Worm (Caenorhabditis elegans) whole organism, midembryonic: ENCODE data around the gene C14A6.3.
A peak's percentile ranks its signal among the peaks of the same experiment; 100 is the strongest.

Source experiments
- T22C8.4 ChIP-seq: fragments of 200-800 bp; sonication (Bioruptor generic); IDR thresholded peaks from 2 replicates; pipeline ENCODE4 v1.3.6; 2022; ENCODE audit warnings: missing genetic modification characterization, missing compliant biosample characterization
- cog-1 ChIP-seq: sonication (generic microtip); optimal IDR thresholded peaks from 2 replicates; lab custom pipeline; 2016; ENCODE audit warnings: missing genetic modification characterization, missing compliant biosample characterization
- flt-1 ChIP-seq: fragments of 200-800 bp; sonication (Bioruptor generic); IDR thresholded peaks from 2 replicates; pipeline ENCODE4 v1.3.6; 2022; ENCODE audit warnings: missing genetic modification characterization, missing compliant biosample characterization
- klf-2 ChIP-seq: fragments of 200-800 bp; sonication (Bioruptor generic); conservative IDR thresholded peaks from 2 replicates; pipeline ENCODE4 v1.3.6; 2022; ENCODE audit warnings: missing genetic modification reagents, missing genetic modification characterization, missing compliant biosample characterization
- med-1 ChIP-seq: sonication (generic microtip); optimal IDR thresholded peaks from 2 replicates; lab custom pipeline; 2017; ENCODE audit warnings: missing genetic modification characterization, mild to moderate bottlenecking, missing compliant biosample characterization, antibody characterized with exemption, missing genetic modification reagents; ENCODE audit not compliant: insufficient read depth
- ref-1 ChIP-seq: fragments of 200-800 bp; sonication (Bioruptor generic); conservative IDR thresholded peaks from 2 replicates; pipeline ENCODE4 v1.3.6; 2022; ENCODE audit warnings: missing genetic modification reagents, missing genetic modification characterization, missing compliant biosample characterization
- tab-1 ChIP-seq: fragments of 200-800 bp; sonication (Bioruptor generic); IDR thresholded peaks from 2 replicates; pipeline ENCODE4 v1.3.6; 2022; ENCODE audit warnings: missing genetic modification characterization, missing compliant biosample characterization
- ztf-23 ChIP-seq: fragments of 200-800 bp; sonication (Bioruptor generic); IDR thresholded peaks from 2 replicates; pipeline ENCODE4 v1.3.6; 2022; ENCODE audit warnings: missing genetic modification reagents, missing genetic modification characterization, missing compliant biosample characterization
- ztf-29 ChIP-seq: fragments of 200-800 bp; sonication (Bioruptor generic); IDR thresholded peaks from 2 replicates; pipeline ENCODE4 v1.3.6; 2022; ENCODE audit warnings: missing genetic modification reagents, missing genetic modification characterization, missing compliant biosample characterization

The C14A6.3 gene

DNA sequence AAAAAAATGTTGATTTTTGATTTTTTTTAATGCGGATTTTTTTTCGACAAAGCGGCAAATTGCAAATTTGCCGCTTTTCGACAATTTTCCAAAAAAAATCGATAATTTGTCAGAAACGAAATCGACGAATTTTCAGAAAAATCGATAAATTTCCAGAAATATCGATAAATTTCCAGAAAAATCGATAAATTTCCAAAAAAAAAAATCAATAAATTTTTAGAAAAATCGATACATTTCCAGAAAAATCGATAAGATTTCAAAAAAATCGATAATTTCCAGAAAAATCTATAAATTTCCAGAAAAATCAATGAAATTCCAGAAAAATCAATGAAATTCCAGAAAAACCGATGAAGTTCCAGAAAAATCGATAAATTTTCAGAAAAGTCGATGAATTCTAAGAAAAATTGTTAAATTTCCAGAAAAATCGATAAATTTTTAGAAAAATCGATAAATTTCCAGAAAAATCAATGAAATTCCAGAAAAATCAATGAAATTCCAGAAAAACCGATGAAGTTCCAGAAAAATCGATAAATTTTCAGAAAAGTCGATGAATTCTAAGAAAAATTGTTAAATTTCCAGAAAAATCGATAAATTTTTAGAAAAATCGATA, 16.4 kb upstream of the C14A6.3 start:
- TF ChIP-seq T22C8.4 (GFP tag; lab: Robert Waterston, UW), result peak; percentile 82

DNA sequence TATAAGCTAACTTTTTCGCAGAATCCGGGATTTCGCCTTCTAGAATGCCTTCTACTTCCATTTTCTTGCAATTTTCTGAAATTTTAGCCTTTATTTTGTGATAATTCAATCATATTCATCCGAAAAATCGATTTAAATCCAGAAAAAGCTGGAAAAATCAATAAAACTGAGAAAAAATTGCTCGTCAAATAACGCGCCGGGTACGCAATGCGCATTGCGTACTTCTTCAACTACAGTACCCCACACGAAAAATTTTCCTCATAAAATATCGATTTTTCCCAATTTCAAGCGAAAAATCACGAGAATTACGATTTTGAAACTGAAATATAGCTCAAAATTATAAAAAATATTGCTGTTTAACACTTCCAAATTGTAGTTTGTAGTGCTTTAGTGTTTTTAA, 15.1 kb upstream of the C14A6.3 start, which contains the start of gene Y37H2A.12:
Gene Y37H2A.12 (minus strand): TSS at position 81 of the 400 bp plus-strand sequence.
- no peak for TF ChIP-seq tab-1 (GFP tag; lab: Robert Waterston, UW)
- TF ChIP-seq med-1 (GFP tag; lab: Kevin White, UChicago), result no peak
- TF ChIP-seq ref-1 (GFP tag; lab: Robert Waterston, UW), result no peak
- no peak for TF ChIP-seq cog-1 (tag; lab: Kevin White, UChicago)
- no peak for TF ChIP-seq ztf-23 (GFP tag; lab: Robert Waterston, UW)

- no peak for TF ChIP-seq klf-2 (GFP tag; lab: Robert Waterston, UW)
- TF ChIP-seq T22C8.4 (GFP tag; lab: Robert Waterston, UW), result no peak
- TF ChIP-seq cog-1 (tag; lab: Kevin White, UChicago), result no peak
- TF ChIP-seq flt-1 (GFP tag; lab: Robert Waterston, UW), result no peak
- no peak for TF ChIP-seq ztf-29 (GFP tag; lab: Robert Waterston, UW)
- TF ChIP-seq med-1 (GFP tag; lab: Kevin White, UChicago), result no peak
- no peak for TF ChIP-seq tab-1 (GFP tag; lab: Robert Waterston, UW)
- no peak for TF ChIP-seq ref-1 (GFP tag; lab: Robert Waterston, UW)
- TF ChIP-seq ztf-23 (GFP tag; lab: Robert Waterston, UW), result no peak
Measured at ce11 chrV:18133177-18133576, 13.0 kb upstream of the C14A6.3 start, which contains the start of gene Y37H2A.18. TSS of gene Y37H2A.18 (minus strand) at chrV:18133277.

ce11 chrV:18134378-18134777, 11.8 kb upstream of the C14A6.3 start, which contains the start of gene Y37H2A.7:
TSS of gene Y37H2A.7 (minus strand) at chrV:18134478.
- TF ChIP-seq tab-1 (GFP tag; lab: Robert Waterston, UW), result no peak
- TF ChIP-seq cog-1 (tag; lab: Kevin White, UChicago), result no peak
- TF ChIP-seq flt-1 (GFP tag; lab: Robert Waterston, UW), result no peak
- TF ChIP-seq med-1 (GFP tag; lab: Kevin White, UChicago), result no peak

ce11 chrV:18137679-18138078, 8.5 kb upstream of the C14A6.3 start:
- TF ChIP-seq flt-1 (GFP tag; lab: Robert Waterston, UW), result no peak

DNA sequence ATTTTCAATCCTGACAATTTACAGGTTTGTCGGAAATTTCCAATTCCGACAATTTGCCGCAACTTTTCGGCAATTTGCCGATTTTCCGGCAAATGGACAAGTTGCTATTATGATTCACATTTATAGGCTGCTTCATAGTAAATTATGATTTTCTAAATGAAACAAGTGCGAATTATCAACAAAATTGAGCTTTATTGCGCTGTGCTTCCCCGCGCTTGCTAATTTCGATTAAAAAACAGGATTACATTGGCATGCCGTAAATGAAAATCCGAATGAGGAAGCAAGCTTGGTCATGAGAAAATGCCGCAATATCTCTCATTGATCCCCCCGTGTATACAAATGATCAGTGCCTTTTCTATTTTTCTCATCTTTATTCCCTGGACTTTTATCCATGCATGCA, 7.5 kb upstream of the C14A6.3 start, which contains the start of gene Y37H2A.10:
Gene Y37H2A.10 (plus strand): TSS at position 301 of the 400 bp plus-strand sequence.
- no peak for TF ChIP-seq T22C8.4 (GFP tag; lab: Robert Waterston, UW)
- no peak for TF ChIP-seq ztf-29 (GFP tag; lab: Robert Waterston, UW)
- TF ChIP-seq med-1 (GFP tag; lab: Kevin White, UChicago), result no peak
- no peak for TF ChIP-seq ztf-23 (GFP tag; lab: Robert Waterston, UW)
- no peak for TF ChIP-seq klf-2 (GFP tag; lab: Robert Waterston, UW)
- TF ChIP-seq flt-1 (GFP tag; lab: Robert Waterston, UW), result no peak
- TF ChIP-seq ref-1 (GFP tag; lab: Robert Waterston, UW), result no peak
- no peak for TF ChIP-seq cog-1 (tag; lab: Kevin White, UChicago)
- no peak for TF ChIP-seq tab-1 (GFP tag; lab: Robert Waterston, UW)

ce11 chrV:18141161-18141560, 5.0 kb upstream of the C14A6.3 start, which contains the start of gene Y37H2A.11:
TSS of gene Y37H2A.11 (plus strand) at chrV:18141461.
- TF ChIP-seq ref-1 (GFP tag; lab: Robert Waterston, UW) (no peak), cog-1 (tag; lab: Kevin White, UChicago) (no peak), flt-1 (GFP tag; lab: Robert Waterston, UW) (no peak), klf-2 (GFP tag; lab: Robert Waterston, UW) (no peak), med-1 (GFP tag; lab: Kevin White, UChicago) (no peak), ztf-29 (GFP tag; lab: Robert Waterston, UW) (no peak), T22C8.4 (GFP tag; lab: Robert Waterston, UW) (no peak), tab-1 (GFP tag; lab: Robert Waterston, UW) (no peak), ztf-23 (GFP tag; lab: Robert Waterston, UW) (no peak)

DNA sequence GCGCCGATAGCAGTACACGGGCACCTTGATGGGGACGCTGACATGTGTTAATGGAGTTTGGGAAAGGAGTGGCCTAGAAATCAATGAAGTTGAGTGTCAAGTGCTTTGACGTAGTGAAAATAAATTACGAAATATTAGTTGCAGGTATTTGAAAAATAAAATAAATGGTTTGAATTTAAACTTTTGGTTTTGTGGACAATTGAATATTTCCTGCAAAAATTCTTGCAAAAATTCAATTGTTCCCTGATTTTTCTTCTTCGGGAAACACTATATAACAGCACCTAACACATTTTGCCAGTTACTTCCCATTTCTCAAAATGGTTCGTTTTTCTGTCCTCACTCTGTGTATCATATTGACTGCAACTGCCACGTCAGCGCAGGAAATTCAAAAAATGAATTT, 3.6 kb upstream of the C14A6.3 start, which contains the start of gene Y37H2A.13:
Gene Y37H2A.13 (plus strand): TSS at position 301 of the 400 bp plus-strand sequence.
- TF ChIP-seq ztf-23 (GFP tag; lab: Robert Waterston, UW) (no peak), T22C8.4 (GFP tag; lab: Robert Waterston, UW) (no peak), ztf-29 (GFP tag; lab: Robert Waterston, UW) (no peak), cog-1 (tag; lab: Kevin White, UChicago) (no peak), med-1 (GFP tag; lab: Kevin White, UChicago) (no peak), tab-1 (GFP tag; lab: Robert Waterston, UW) (no peak), flt-1 (GFP tag; lab: Robert Waterston, UW) (no peak), ref-1 (GFP tag; lab: Robert Waterston, UW) (no peak), klf-2 (GFP tag; lab: Robert Waterston, UW) (no peak)

- no peak for TF ChIP-seq klf-2 (GFP tag; lab: Robert Waterston, UW)
- TF ChIP-seq med-1 (GFP tag; lab: Kevin White, UChicago), result no peak
- TF ChIP-seq cog-1 (tag; lab: Kevin White, UChicago), result no peak
- no peak for TF ChIP-seq T22C8.4 (GFP tag; lab: Robert Waterston, UW)
- TF ChIP-seq flt-1 (GFP tag; lab: Robert Waterston, UW), result no peak
- no peak for TF ChIP-seq ref-1 (GFP tag; lab: Robert Waterston, UW)
- TF ChIP-seq tab-1 (GFP tag; lab: Robert Waterston, UW), result no peak
- TF ChIP-seq ztf-29 (GFP tag; lab: Robert Waterston, UW), result no peak
Measured at ce11 chrV:18143445-18143844, 2.7 kb upstream of the C14A6.3 start, which contains the start of gene Y37H2A.14. TSS of gene Y37H2A.14 (plus strand) at chrV:18143745.
